Worm (Caenorhabditis elegans) whole organism, L3 larva: ENCODE measurements around the gene C15F1.2.

ENCODE experiments used
- ama-1 ChIP-seq: fragments of 150-350 bp; optimal IDR thresholded peaks from 2 replicates; lab custom pipeline; 2018
- ceh-16 ChIP-seq: sonication (generic microtip); optimal IDR thresholded peaks from 2 replicates; lab custom pipeline; 2017; ENCODE audit warnings: missing biosample characterization, missing genetic modification characterization
- fos-1 ChIP-seq: fragments of 150-350 bp; optimal IDR thresholded peaks from 2 replicates; lab custom pipeline; 2014; ENCODE audit warnings: missing biosample characterization, missing genetic modification characterization
- lin-39 ChIP-seq: fragments of 150-350 bp; optimal IDR thresholded peaks from 2 replicates; lab custom pipeline; 2018; ENCODE audit warnings: missing biosample characterization, missing genetic modification reagents, missing genetic modification characterization
- nhr-23 ChIP-seq: fragments of 150-350 bp; optimal IDR thresholded peaks from 2 replicates; lab custom pipeline; 2014; ENCODE audit warnings: missing biosample characterization, missing genetic modification reagents, missing genetic modification characterization
- nhr-77 ChIP-seq: fragments of 150-350 bp; optimal IDR thresholded peaks from 2 replicates; lab custom pipeline; 2014; ENCODE audit warnings: missing biosample characterization, missing genetic modification characterization
- skn-1 ChIP-seq: fragments of 150-350 bp; optimal IDR thresholded peaks from 2 replicates; lab custom pipeline; 2014; ENCODE audit warnings: missing biosample characterization, missing genetic modification characterization
- snpc-4 ChIP-seq: fragments of 150-350 bp; optimal IDR thresholded peaks from 2 replicates; lab custom pipeline; 2014; ENCODE audit warnings: missing biosample characterization, missing genetic modification characterization

- TF ChIP-seq ceh-16 (tag; lab: Kevin White, UChicago) (no peak), lin-39 (tag; lab: Kevin White, UChicago) (no peak), snpc-4 (no peak), ama-1 (lab: Kevin White, UChicago) (no peak), fos-1 (no peak), nhr-23 (no peak), skn-1 (tag; lab: Kevin White, UChicago) (no peak), nhr-77 (tag; lab: Kevin White, UChicago) (no peak)
Measured at ce11 chrII:6995583-6995982, 15.8 kb downstream of the C15F1.2 start.
